Worm (Caenorhabditis elegans) whole organism, L1 larva: ENCODE measurements around the gene inx-2.

Source experiments
- F16B12.6 ChIP-seq: fragments of 150-350 bp; optimal IDR thresholded peaks from 2 replicates; lab custom pipeline; 2014; ENCODE audit warnings: missing biosample characterization, missing genetic modification characterization
- ces-1 ChIP-seq: fragments of 150-350 bp; optimal IDR thresholded peaks from 2 replicates; lab custom pipeline; 2014; ENCODE audit warnings: missing biosample characterization, missing genetic modification reagents, missing genetic modification characterization
- fos-1 ChIP-seq: fragments of 150-350 bp; optimal IDR thresholded peaks from 2 replicates; lab custom pipeline; 2014; ENCODE audit warnings: missing biosample characterization, missing genetic modification characterization
- lir-3 ChIP-seq: sonication (generic microtip); optimal IDR thresholded peaks from 2 replicates; lab custom pipeline; 2016; ENCODE audit warnings: mild to moderate bottlenecking, missing genetic modification characterization, moderate library complexity, missing compliant biosample characterization; ENCODE audit not compliant: poor library complexity
- mdl-1 ChIP-seq, 2 experiments: fragments of 150-350 bp; optimal IDR thresholded peaks; 2 replicates each; lab custom pipeline; 2014 to 2017; ENCODE audit warnings: missing biosample characterization in 2 of 2, missing genetic modification characterization in 2 of 2, inconsistent platforms in 1 of 2
- nhr-77 ChIP-seq: fragments of 150-350 bp; optimal IDR thresholded peaks from 2 replicates; lab custom pipeline; 2014; ENCODE audit warnings: missing biosample characterization, missing genetic modification characterization
- pag-3 ChIP-seq: sonication (generic microtip); optimal IDR thresholded peaks from 2 replicates; lab custom pipeline; 2017; ENCODE audit warnings: missing genetic modification characterization, mild to moderate bottlenecking, missing compliant biosample characterization, antibody characterized with exemption, borderline replicate concordance; ENCODE audit not compliant: insufficient read depth
- swsn-7 ChIP-seq: sonication (generic microtip); optimal IDR thresholded peaks from 2 replicates; lab custom pipeline; 2016; ENCODE audit warnings: missing genetic modification characterization, missing compliant biosample characterization
- ztf-11 ChIP-seq, 2 experiments: sonication (generic microtip); optimal IDR thresholded peaks; 2 replicates each; lab custom pipeline; 2016 to 2017; ENCODE audit warnings: missing genetic modification characterization in 2 of 2, missing biosample characterization in 1 of 2, missing compliant biosample characterization in 1 of 2

DNA sequence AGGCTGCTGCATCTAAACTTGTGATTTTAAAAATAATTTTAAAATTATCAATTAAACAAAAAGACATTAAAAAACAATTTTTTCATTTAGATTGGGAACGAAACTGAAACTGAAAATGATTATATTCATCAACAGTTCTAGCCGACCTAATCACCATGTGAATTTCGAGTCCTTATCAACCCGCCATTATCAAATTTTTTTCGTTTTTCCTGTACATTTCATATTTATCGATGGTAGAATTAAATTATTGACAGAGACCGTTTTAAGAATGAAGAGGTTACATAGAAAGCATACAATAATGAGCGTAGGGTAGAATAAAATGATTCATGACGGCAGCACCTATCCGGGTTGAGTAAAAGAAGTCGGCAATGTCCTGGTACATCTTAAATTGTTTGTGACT, 27.7 kb upstream of the inx-2 start, which contains the start of gene asm-2:
- TF ChIP-seq ztf-11 (tag; optimal IDR thresholded peaks at IDR 0.05; lab: Kevin White, UChicago) (no peak), mdl-1 (tag; optimal IDR thresholded peaks at IDR 0.05; lab: Kevin White, UChicago) (no peak), lir-3 (tag; lab: Kevin White, UChicago) (no peak), F16B12.6 (tag; lab: Kevin White, UChicago) (no peak), fos-1 (tag; lab: Kevin White, UChicago) (no peak), ces-1 (no peak), swsn-7 (tag; lab: Kevin White, UChicago) (no peak), pag-3 (tag; lab: Kevin White, UChicago) (no peak), nhr-77 (tag; lab: Kevin White, UChicago) (no peak)
